Worm (Caenorhabditis elegans) whole organism, L3 larva: ENCODE data around the gene T21B10.3.

Experiments
- elt-2 ChIP-seq: sonication (generic microtip); optimal IDR thresholded peaks from 2 replicates; lab custom pipeline; 2016; ENCODE audit warnings: missing genetic modification reagents, mild to moderate bottlenecking, missing genetic modification characterization, missing compliant biosample characterization
- lin-15B ChIP-seq: fragments of 150-350 bp; optimal IDR thresholded peaks from 2 replicates; lab custom pipeline; 2014; ENCODE audit warnings: missing biosample characterization, missing genetic modification characterization

- TF ChIP-seq lin-15B (tag; lab: Kevin White, UChicago) (no peak), elt-2 (tag; lab: Kevin White, UChicago) (no peak)
Observed at ce11 chrII:8964049-8964448, 29.9 kb downstream of the T21B10.3 start, which contains the start of gene sftd-3.
